Fruit fly (Drosophila melanogaster) whole organism, embryonic: ENCODE results near the gene NC2beta.

Source experiments
- Atf6 ChIP-seq: fragments of 200-800 bp; sonication (Bioruptor generic); IDR thresholded peaks from 2 replicates; pipeline ENCODE4 v1.3.6; 2022; ENCODE audit warnings: missing biosample characterization, missing genetic modification characterization
- B-H1 ChIP-seq: fragments of 200-800 bp; sonication (Bioruptor generic); IDR thresholded peaks from 3 replicates; pipeline ENCODE4 v1.3.6; 2022; ENCODE audit warnings: missing biosample characterization, missing genetic modification characterization
- Bgb ChIP-seq: fragments of 200-800 bp; sonication (Bioruptor generic); IDR thresholded peaks from 2 replicates; pipeline ENCODE4 v1.3.6; 2022; ENCODE audit warnings: missing biosample characterization, missing genetic modification characterization; ENCODE audit not compliant: partially characterized antibody
- Blimp-1 ChIP-seq: fragments of 200-800 bp; sonication (Bioruptor generic); optimal IDR thresholded peaks from 3 replicates; lab custom pipeline; 2018; ENCODE audit warnings: missing biosample characterization, missing genetic modification characterization, mild to moderate bottlenecking, moderate library complexity, missing genetic modification reagents
- CG10366 ChIP-seq: fragments of 200-800 bp; sonication (Bioruptor generic); IDR thresholded peaks from 2 replicates; pipeline ENCODE4 v1.3.6; 2022; ENCODE audit warnings: missing biosample characterization, missing genetic modification characterization
- CG10959 ChIP-seq: fragments of 200-800 bp; sonication (Bioruptor generic); IDR thresholded peaks from 2 replicates; pipeline ENCODE4 v1.3.6; 2022; ENCODE audit warnings: missing biosample characterization, missing genetic modification characterization
- CG11398 ChIP-seq: fragments of 200-800 bp; sonication (Bioruptor generic); optimal IDR thresholded peaks from 2 replicates; lab custom pipeline; 2016; ENCODE audit warnings: missing biosample characterization, missing genetic modification characterization
- CG11695 ChIP-seq: fragments of 200-800 bp; sonication (Bioruptor generic); IDR thresholded peaks from 3 replicates; pipeline ENCODE4 v1.3.6; 2022; ENCODE audit warnings: missing biosample characterization, missing genetic modification characterization
- CG12071 ChIP-seq: fragments of 200-800 bp; sonication (Bioruptor generic); optimal IDR thresholded peaks from 3 replicates; lab custom pipeline; 2018; ENCODE audit warnings: missing biosample characterization, mild to moderate bottlenecking, missing genetic modification characterization
- CG12155 ChIP-seq: fragments of 200-800 bp; sonication (Bioruptor generic); optimal IDR thresholded peaks from 3 replicates; lab custom pipeline; 2016; ENCODE audit warnings: missing biosample characterization, missing genetic modification characterization
- CG12219 ChIP-seq: fragments of 200-800 bp; sonication (Bioruptor generic); optimal IDR thresholded peaks from 3 replicates; lab custom pipeline; 2018; ENCODE audit warnings: missing biosample characterization, mild to moderate bottlenecking, missing genetic modification characterization
- CG1529 ChIP-seq: fragments of 200-800 bp; sonication (Bioruptor generic); optimal IDR thresholded peaks from 3 replicates; lab custom pipeline; 2018; ENCODE audit warnings: missing biosample characterization, missing genetic modification characterization
- CG15696 ChIP-seq: fragments of 200-800 bp; sonication (Bioruptor generic); optimal IDR thresholded peaks from 2 replicates; lab custom pipeline; 2019; ENCODE audit warnings: missing biosample characterization, mild to moderate bottlenecking, missing genetic modification characterization, moderate library complexity
- CG17186 ChIP-seq: fragments of 200-800 bp; sonication (Bioruptor generic); optimal IDR thresholded peaks from 3 replicates; lab custom pipeline; 2017; ENCODE audit warnings: missing biosample characterization, missing genetic modification reagents, missing genetic modification characterization
- CG18619 ChIP-seq: fragments of 200-800 bp; sonication (Bioruptor generic); optimal IDR thresholded peaks from 3 replicates; lab custom pipeline; 2017; ENCODE audit warnings: missing biosample characterization, mild to moderate bottlenecking, missing genetic modification characterization
- CG18764 ChIP-seq: fragments of 200-800 bp; sonication (Bioruptor generic); optimal IDR thresholded peaks from 3 replicates; lab custom pipeline; 2016; ENCODE audit warnings: missing biosample characterization, missing genetic modification characterization
- CG2199 ChIP-seq: fragments of 200-800 bp; sonication (Bioruptor generic); IDR thresholded peaks from 3 replicates; pipeline ENCODE4 v1.3.6; 2022; ENCODE audit warnings: missing biosample characterization, missing genetic modification characterization
- CG2202 ChIP-seq: fragments of 200-800 bp; sonication (Bioruptor generic); optimal IDR thresholded peaks from 2 replicates; lab custom pipeline; 2018; ENCODE audit warnings: missing biosample characterization, mild to moderate bottlenecking, missing genetic modification characterization
- CG32772 ChIP-seq: fragments of 200-800 bp; sonication (Bioruptor generic); IDR thresholded peaks from 2 replicates; pipeline ENCODE4 v1.3.6; 2022; ENCODE audit warnings: missing biosample characterization, missing genetic modification characterization
- CG34224 ChIP-seq: fragments of 200-800 bp; sonication (Bioruptor generic); IDR thresholded peaks from 3 replicates; pipeline ENCODE4 v1.3.6; 2022; ENCODE audit warnings: missing biosample characterization, missing genetic modification characterization; ENCODE audit not compliant: partially characterized antibody
- CG34376 ChIP-seq: fragments of 200-800 bp; sonication (Bioruptor generic); optimal IDR thresholded peaks from 2 replicates; lab custom pipeline; 2018; ENCODE audit warnings: missing biosample characterization, mild to moderate bottlenecking, missing genetic modification characterization
- CG3995 ChIP-seq: fragments of 200-800 bp; sonication (Bioruptor generic); optimal IDR thresholded peaks from 3 replicates; lab custom pipeline; 2016; ENCODE audit warnings: missing biosample characterization, missing genetic modification characterization
- CG7357 ChIP-seq: fragments of 200-800 bp; sonication (Bioruptor generic); IDR thresholded peaks from 3 replicates; pipeline ENCODE4 v1.3.6; 2022; ENCODE audit warnings: missing biosample characterization, missing genetic modification characterization
- CG8089 ChIP-seq: fragments of 200-800 bp; sonication (Bioruptor generic); optimal IDR thresholded peaks from 3 replicates; lab custom pipeline; 2016; ENCODE audit warnings: missing biosample characterization, missing genetic modification characterization
- CG9609 ChIP-seq: fragments of 200-800 bp; sonication (Bioruptor generic); optimal IDR thresholded peaks from 3 replicates; lab custom pipeline; 2016; ENCODE audit warnings: missing biosample characterization, missing genetic modification characterization
- CG9817 ChIP-seq: fragments of 200-800 bp; sonication (Bioruptor generic); optimal IDR thresholded peaks from 2 replicates; lab custom pipeline; 2018; ENCODE audit warnings: missing biosample characterization, mild to moderate bottlenecking, missing genetic modification characterization, moderate library complexity
- CG9932 ChIP-seq: fragments of 200-800 bp; sonication (Bioruptor generic); IDR thresholded peaks from 2 replicates; pipeline ENCODE4 v1.3.6; 2022; ENCODE audit warnings: missing biosample characterization, missing genetic modification characterization
- Hey ChIP-seq: fragments of 200-800 bp; sonication (Bioruptor generic); optimal IDR thresholded peaks from 3 replicates; lab custom pipeline; 2018; ENCODE audit warnings: missing biosample characterization, mild to moderate bottlenecking, missing genetic modification characterization
- MBD-R2 ChIP-seq: fragments of 200-800 bp; sonication (Bioruptor generic); IDR thresholded peaks from 2 replicates; pipeline ENCODE4 v1.3.6; 2022; ENCODE audit warnings: missing biosample characterization, missing genetic modification characterization
- Pdp1 ChIP-seq, 2 experiments: fragments of 200-800 bp; sonication (Bioruptor generic); optimal IDR thresholded peaks; 3 replicates each; lab custom pipeline; 2016; ENCODE audit warnings: missing biosample characterization in 2 of 2, missing genetic modification characterization in 2 of 2, mild to moderate bottlenecking in 1 of 2, moderate library complexity in 1 of 2
- Rfx ChIP-seq: fragments of 200-800 bp; sonication (Bioruptor generic); IDR thresholded peaks from 2 replicates; pipeline ENCODE4 v1.3.6; 2022; ENCODE audit warnings: missing biosample characterization, missing genetic modification characterization
- Spps ChIP-seq: fragments of 200-800 bp; sonication (Bioruptor generic); optimal IDR thresholded peaks from 2 replicates; lab custom pipeline; 2018; ENCODE audit warnings: missing biosample characterization, mild to moderate bottlenecking, missing genetic modification characterization
- Stat92E ChIP-seq, 3 experiments: fragments of >200 bp in 2 of 3; fragments of 200-800 bp in 1 of 3; sonication (Bioruptor generic) in 1 of 3; optimal IDR thresholded peaks; 2 replicates each; lab custom pipeline; 2017 to 2019; ENCODE audit warnings: missing biosample characterization in 3 of 3, missing genetic modification characterization in 3 of 3, mild to moderate bottlenecking in 1 of 3, moderate library complexity in 1 of 3
- Xbp1 ChIP-seq: fragments of 200-800 bp; sonication (Bioruptor generic); optimal IDR thresholded peaks from 3 replicates; lab custom pipeline; 2016; ENCODE audit warnings: missing biosample characterization, mild to moderate bottlenecking, missing genetic modification characterization
- ac ChIP-seq: fragments of 200-800 bp; sonication (Bioruptor generic); optimal IDR thresholded peaks from 3 replicates; lab custom pipeline; 2017; ENCODE audit warnings: missing biosample characterization, mild to moderate bottlenecking, missing genetic modification characterization
- cg ChIP-seq: fragments of 200-800 bp; sonication (Bioruptor generic); optimal IDR thresholded peaks from 3 replicates; lab custom pipeline; 2019; ENCODE audit warnings: missing biosample characterization, mild to moderate bottlenecking, missing genetic modification characterization, moderate library complexity
- chinmo ChIP-seq: fragments of 200-800 bp; sonication (Bioruptor generic); IDR thresholded peaks from 4 replicates; pipeline ENCODE4 v1.3.6; 2022; ENCODE audit warnings: missing biosample characterization, missing genetic modification characterization; ENCODE audit not compliant: partially characterized antibody
- crc ChIP-seq: fragments of 200-800 bp; sonication (Bioruptor generic); optimal IDR thresholded peaks from 2 replicates; lab custom pipeline; 2016; ENCODE audit warnings: missing biosample characterization, missing genetic modification characterization
- ems ChIP-seq: fragments of 200-800 bp; sonication (Bioruptor generic); optimal IDR thresholded peaks from 3 replicates; lab custom pipeline; 2016; ENCODE audit warnings: missing biosample characterization, missing genetic modification characterization
- exex ChIP-seq: fragments of 200-800 bp; sonication (Bioruptor generic); optimal IDR thresholded peaks from 4 replicates; lab custom pipeline; 2018; ENCODE audit warnings: missing biosample characterization, mild to moderate bottlenecking, missing genetic modification characterization, moderate library complexity
- gem ChIP-seq: fragments of 200-800 bp; sonication (Bioruptor generic); optimal IDR thresholded peaks from 2 replicates; lab custom pipeline; 2019; ENCODE audit warnings: missing biosample characterization, mild to moderate bottlenecking, missing genetic modification characterization, moderate library complexity
- gsb ChIP-seq: fragments of 200-800 bp; sonication (Bioruptor generic); IDR thresholded peaks from 2 replicates; pipeline ENCODE4 v1.3.6; 2022; ENCODE audit warnings: missing biosample characterization, missing genetic modification characterization
- org-1 ChIP-seq: fragments of 200-800 bp; sonication (Bioruptor generic); optimal IDR thresholded peaks from 2 replicates; lab custom pipeline; 2017; ENCODE audit warnings: missing biosample characterization, missing genetic modification characterization
- otp ChIP-seq: fragments of 200-800 bp; sonication (Bioruptor generic); IDR thresholded peaks from 3 replicates; pipeline ENCODE4, ENCODE4 v1.3.6; 2022; ENCODE audit warnings: missing biosample characterization, missing genetic modification characterization
- schlank ChIP-seq: fragments of 200-800 bp; sonication (Bioruptor generic); optimal IDR thresholded peaks from 2 replicates; lab custom pipeline; 2018; ENCODE audit warnings: missing biosample characterization, mild to moderate bottlenecking, missing genetic modification characterization
- sens ChIP-seq: fragments of 200-800 bp; sonication (Bioruptor generic); peaks from one replicate; lab custom pipeline; 2016; ENCODE audit warnings: missing biosample characterization, missing genetic modification characterization
- slp2 ChIP-seq: fragments of 200-800 bp; sonication (Bioruptor generic); optimal IDR thresholded peaks from 2 replicates; lab custom pipeline; 2016; ENCODE audit warnings: missing biosample characterization, missing genetic modification characterization
- twi ChIP-seq: fragments of 200-800 bp; optimal IDR thresholded peaks from 2 replicates; lab custom pipeline; 2019; ENCODE audit warnings: missing biosample characterization, mild to moderate bottlenecking, missing genetic modification characterization, moderate library complexity

NC2beta gene

DNA sequence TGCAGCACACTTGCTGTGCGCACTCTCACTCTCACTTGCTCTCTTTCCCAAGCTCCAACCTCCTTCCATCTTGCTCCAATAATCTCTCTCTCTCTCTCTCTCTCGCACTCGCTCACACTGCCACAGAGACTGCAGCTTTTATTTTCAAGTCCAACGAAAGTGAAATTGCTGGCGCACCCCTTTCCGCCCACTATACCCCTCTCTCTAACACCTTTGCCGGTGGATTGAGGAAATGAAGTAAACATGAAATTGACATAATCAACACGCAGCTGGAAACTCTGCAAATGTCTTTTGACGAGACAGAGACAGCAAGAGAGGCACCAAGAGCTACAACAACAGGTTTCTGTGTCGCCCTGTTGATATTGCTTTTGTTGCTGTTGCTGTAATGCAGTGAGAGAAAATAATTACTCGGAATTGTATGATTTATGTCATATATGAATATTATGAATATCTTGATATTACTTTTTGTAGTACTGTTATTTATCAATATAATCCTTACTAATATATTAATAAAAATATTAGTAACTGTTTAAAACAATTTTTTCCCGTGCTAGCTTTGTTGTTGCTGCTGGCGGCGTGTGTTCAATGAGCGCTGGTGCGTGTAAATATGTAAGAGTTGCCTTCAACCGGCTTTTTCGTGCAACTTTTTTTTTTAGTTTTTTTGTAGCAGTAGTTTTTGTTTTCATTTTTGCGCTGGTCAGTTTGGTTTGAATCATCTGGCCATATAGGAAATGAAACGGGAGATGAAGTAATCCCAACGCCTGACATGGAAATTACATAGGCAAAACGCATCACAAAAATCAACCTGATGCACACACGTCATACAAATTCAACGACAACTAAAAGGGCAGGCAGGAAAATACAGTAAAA lies 11.8 kb upstream of the NC2beta start (continued):
- TF ChIP-seq Atf6 (peak; percentile 88), CG2199 (peak; percentile 82; the same call in 2 of the 3 replicates), chinmo (GFP tag; lab: Robert Waterston, UW) (peak; percentile 86; the same call in 1 of the 4 replicates), exex (tag; lab: Kevin White, UChicago) (peak; percentile 49), B-H1 (GFP tag; lab: Robert Waterston, UW) (peak; percentile 90), cg (no peak), sens (GFP tag; lab: Kevin White, UChicago) (peak; percentile 85), gem (peak; percentile 97), CG17186 (GFP tag; lab: Kevin White, UChicago) (peak; percentile 56), gsb (peak; percentile 72), CG12219 (GFP tag; lab: Kevin White, UChicago) (peak; percentile 80), MBD-R2 (peak; percentile 53), CG10366 (GFP tag; lab: Robert Waterston, UW) (peak; percentile 92), CG9817 (tag; lab: Kevin White, UChicago) (peak; percentile 73), Spps (tag; lab: Kevin White, UChicago) (peak; percentile 89), Bgb (GFP tag; lab: Robert Waterston, UW) (peak; percentile 24; the same call in 1 of the 2 replicates), Pdp1 (GFP tag; optimal IDR thresholded peaks at IDR 0.05; lab: Kevin White, UChicago) (peak; percentile 17 to 81), crc (GFP tag; lab: Kevin White, UChicago) (no peak), CG8089 (GFP tag; lab: Kevin White, UChicago) (no peak), CG10959 (peak; percentile 87), CG9932 (peak; percentile 75), CG34224 (GFP tag; lab: Robert Waterston, UW) (no peak), CG11398 (peak; percentile 55), CG12071 (peak; percentile 59), schlank (peak; percentile 31), CG32772 (GFP tag; lab: Robert Waterston, UW) (peak; percentile 94), CG34376 (GFP tag; lab: Kevin White, UChicago) (no peak), CG1529 (GFP tag; lab: Kevin White, UChicago) (peak; percentile 87), CG11695 (GFP tag; lab: Robert Waterston, UW) (peak; percentile 94), CG18619 (GFP tag; lab: Kevin White, UChicago) (peak; percentile 75), Stat92E (GFP tag; optimal IDR thresholded peaks at IDR 0.05; lab: Kevin White, UChicago) (peak in 1 of 3 experiments; percentile 70), Hey (tag; lab: Kevin White, UChicago) (peak; percentile 35), org-1 (peak; percentile 86), ems (GFP tag; lab: Kevin White, UChicago) (peak; percentile 1), Blimp-1 (GFP tag; lab: Kevin White, UChicago) (peak; percentile 100), Xbp1 (GFP tag; lab: Kevin White, UChicago) (peak; percentile 91), otp (GFP tag; lab: Robert Waterston, UW) (peak; percentile 81; the same call in 1 of the 3 replicates), CG15696 (peak; percentile 55), twi (peak; percentile 73), ac (GFP tag; lab: Kevin White, UChicago) (no peak), CG7357 (GFP tag; lab: Robert Waterston, UW) (peak; percentile 81), CG12155 (GFP tag; lab: Kevin White, UChicago) (peak; percentile 69), CG18764 (GFP tag; lab: Kevin White, UChicago) (peak; percentile 84), CG2202 (tag; lab: Kevin White, UChicago) (peak; percentile 62), Rfx (GFP tag; lab: Robert Waterston, UW) (peak; percentile 78), slp2 (GFP tag; lab: Kevin White, UChicago) (no peak), CG3995 (no peak), CG9609 (GFP tag; lab: Kevin White, UChicago) (peak; percentile 19)
